Worm (Caenorhabditis elegans): Measurements from ENCODE around the gene cdh-8.

- no peak for TF ChIP-seq lsy-2 (tag; optimal IDR thresholded peaks at IDR 0.05)
- TF ChIP-seq lin-13 (tag; optimal IDR thresholded peaks at IDR 0.05) = no peak
- no peak for TF ChIP-seq ztf-11 (tag; optimal IDR thresholded peaks at IDR 0.05)
- TF ChIP-seq unc-39 (tag; optimal IDR thresholded peaks at IDR 0.05) = no peak
- TF ChIP-seq nhr-12 (tag; optimal IDR thresholded peaks at IDR 0.05) = no peak
- TF ChIP-seq blmp-1 (tag; optimal IDR thresholded peaks at IDR 0.05) = no peak
- no peak for TF ChIP-seq elt-3 (tag; optimal IDR thresholded peaks at IDR 0.05)
- TF ChIP-seq unc-62 (GFP tag; optimal IDR thresholded peaks at IDR 0.05) = no peak
- no peak for TF ChIP-seq nhr-28 (tag; optimal IDR thresholded peaks at IDR 0.05)
- TF ChIP-seq snpc-4 (tag; optimal IDR thresholded peaks at IDR 0.05) = no peak
- TF ChIP-seq nhr-237 (tag; optimal IDR thresholded peaks at IDR 0.05) = no peak
- no peak for TF ChIP-seq mep-1 (tag; optimal IDR thresholded peaks at IDR 0.05)
- TF ChIP-seq ceh-83 (GFP tag; optimal IDR thresholded peaks at IDR 0.05) = no peak
- no peak for TF ChIP-seq pha-4 (tag; optimal IDR thresholded peaks at IDR 0.05)
Observed at ce11 chrIV:383135-383731, 43.6 kb downstream of the cdh-8 start, which contains the start of gene spl-1.
